Worm (Caenorhabditis elegans): ENCODE results near the gene F02E8.4.

Gene F02E8.4

DNA sequence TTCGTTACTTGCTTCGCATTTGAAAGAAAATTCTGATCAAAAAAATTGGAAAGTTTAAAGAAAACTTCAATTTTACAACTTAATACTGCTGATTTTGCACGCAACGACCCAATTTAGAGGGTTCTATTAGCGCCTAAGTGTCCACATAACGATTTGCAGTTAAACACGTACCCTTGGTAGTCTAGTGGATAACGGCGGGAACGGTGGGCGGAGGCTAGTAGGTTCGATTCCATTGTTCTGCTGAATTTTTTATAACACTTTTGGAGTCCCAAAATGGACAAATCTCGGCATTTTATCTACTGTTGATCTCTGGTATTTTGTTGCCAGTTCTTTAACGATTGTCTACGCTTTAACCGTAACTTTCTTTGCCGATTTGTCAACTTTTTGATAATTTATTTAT lies 819 bp upstream of the F02E8.4 start:
- no peak for TF ChIP-seq rec-8 (tag; optimal IDR thresholded peaks at IDR 0.05)
- no peak for TF ChIP-seq zim-3 (tag; optimal IDR thresholded peaks at IDR 0.05)
- no peak for TF ChIP-seq hrde-1 (tag; optimal IDR thresholded peaks at IDR 0.05; ENCODE audit: borderline replicate concordance)
- no peak for TF ChIP-seq gei-17 (GFP tag; optimal IDR thresholded peaks at IDR 0.05)
- TF ChIP-seq xnd-1 (tag; optimal IDR thresholded peaks at IDR 0.05), result no peak
- 0 out of 2 replicates have a peak, but pooled peaks have one; percentile 23 for TF ChIP-seq bed-1 (GFP tag; IDR thresholded peaks at IDR 0.05)
- TF ChIP-seq snpc-1.3 (tag; optimal IDR thresholded peaks at IDR 0.05; ENCODE audit: insufficient read depth), result peak; percentile 86
- no peak for TF ChIP-seq unc-130 (GFP tag; optimal IDR thresholded peaks at IDR 0.05)
- no peak for TF ChIP-seq Y79H2A.3 (GFP tag; conservative IDR thresholded peaks at IDR 0.05)
- 0 out of 2 replicates have a peak, but pooled peaks have one; percentile 8 for TF ChIP-seq ztf-28 (GFP tag; IDR thresholded peaks at IDR 0.05)
- TF ChIP-seq K12H6.12 (tag; optimal IDR thresholded peaks at IDR 0.05), result no peak
- TF ChIP-seq ccch-3 (GFP tag; optimal IDR thresholded peaks at IDR 0.05), result no peak
- peak; percentile 88 for TF ChIP-seq lin-26 (GFP tag; IDR thresholded peaks at IDR 0.05)
- no peak for TF ChIP-seq nfya-1 (tag; optimal IDR thresholded peaks at IDR 0.05; ENCODE audit: borderline replicate concordance, insufficient read depth)
- no peak for TF ChIP-seq lsl-1 (GFP tag; optimal IDR thresholded peaks at IDR 0.05)
- no peak for TF ChIP-seq hlh-26 (GFP tag; conservative IDR thresholded peaks at IDR 0.05)
- TF ChIP-seq F52B5.7 (tag; optimal IDR thresholded peaks at IDR 0.05), result peak; percentile 24
- no peak for TF ChIP-seq atf-7 (tag; optimal IDR thresholded peaks at IDR 0.05)
- TF ChIP-seq attf-3 (GFP tag; conservative IDR thresholded peaks at IDR 0.05), result no peak
- peak; percentile 33 for TF ChIP-seq F49E8.2 (tag; optimal IDR thresholded peaks at IDR 0.05; ENCODE audit: insufficient read depth)
- no peak for TF ChIP-seq sdz-38 (tag; optimal IDR thresholded peaks at IDR 0.05)
- TF ChIP-seq Y56A3A.18 (GFP tag; IDR thresholded peaks at IDR 0.05), result 0 out of 2 replicates have a peak, but pooled peaks have one; percentile 26
- TF ChIP-seq aptf-3 (GFP tag; IDR thresholded peaks at IDR 0.05), result no peak
- no peak for TF ChIP-seq nhr-179 (tag; optimal IDR thresholded peaks at IDR 0.05)
- TF ChIP-seq F22D6.2 (tag; optimal IDR thresholded peaks at IDR 0.05), result no peak
- no peak for TF ChIP-seq nfyb-1 (GFP tag; IDR thresholded peaks at IDR 0.05)
- TF ChIP-seq ceh-100 (GFP tag; IDR thresholded peaks at IDR 0.05), result no peak
- no peak for TF ChIP-seq Y67H2A.10 (GFP tag; conservative IDR thresholded peaks at IDR 0.05)
- peak; percentile 16 for TF ChIP-seq fkh-3 (tag; optimal IDR thresholded peaks at IDR 0.05)
- TF ChIP-seq lin-40 (tag; optimal IDR thresholded peaks at IDR 0.05), result no peak
- no peak for TF ChIP-seq B0336.3 (GFP tag; IDR thresholded peaks at IDR 0.05)
- TF ChIP-seq ztf-18 (tag; optimal IDR thresholded peaks at IDR 0.05), result peak; percentile 35
- TF ChIP-seq egl-18 (GFP tag; IDR thresholded peaks at IDR 0.05), result no peak
- TF ChIP-seq efl-1 (GFP tag; optimal IDR thresholded peaks at IDR 0.05), result no peak
- no peak for TF ChIP-seq unc-62 (GFP tag; optimal IDR thresholded peaks at IDR 0.05)
- no peak for TF ChIP-seq snpc-3.4 (tag; optimal IDR thresholded peaks at IDR 0.05)
- TF ChIP-seq ztf-6 (GFP tag; IDR thresholded peaks at IDR 0.05), result no peak
- TF ChIP-seq cebp-2 (GFP tag; IDR thresholded peaks at IDR 0.05), result no peak
- no peak for TF ChIP-seq mel-28 (tag; optimal IDR thresholded peaks at IDR 0.05; ENCODE audit: borderline replicate concordance)
- peak; percentile 70 for TF ChIP-seq die-1 (tag; optimal IDR thresholded peaks at IDR 0.05)
- no peak for TF ChIP-seq ceh-91 (GFP tag; IDR thresholded peaks at IDR 0.05)
- no peak for TF ChIP-seq aptf-2 (GFP tag; conservative IDR thresholded peaks at IDR 0.05)
- no peak for TF ChIP-seq F57C9.4 (tag; optimal IDR thresholded peaks at IDR 0.05)
- TF ChIP-seq F37B4.10 (GFP tag; IDR thresholded peaks at IDR 0.05), result no peak
- no peak for TF ChIP-seq B0035.1 (tag; optimal IDR thresholded peaks at IDR 0.05)
- TF ChIP-seq let-607 (tag; optimal IDR thresholded peaks at IDR 0.05), result peak in 1 of 2 experiments; percentile 34
- TF ChIP-seq zfh-2 (GFP tag; conservative IDR thresholded peaks at IDR 0.05), result no peak
- no peak for TF ChIP-seq somi-1 (GFP tag; optimal IDR thresholded peaks at IDR 0.05)
